Worm (Caenorhabditis elegans) whole organism, mixed stage, embryonic: ENCODE measurements around the gene C45G9.14.
"Not testable (repeated sequence)": the region's sequence is repeated elsewhere in the genome, so short reads cannot be mapped to it uniquely, and the experiment has no call there.

Experiments
- M03D4.4 ChIP-seq: sonication (generic microtip); optimal IDR thresholded peaks from 2 replicates; lab custom pipeline; 2017; ENCODE audit warnings: mild to moderate bottlenecking, missing genetic modification characterization, missing compliant biosample characterization
- blmp-1 ChIP-seq: fragments of 150-350 bp; optimal IDR thresholded peaks from 2 replicates; lab custom pipeline; 2014; ENCODE audit warnings: missing biosample characterization, missing genetic modification characterization
- ceh-39 ChIP-seq: fragments of 150-350 bp; optimal IDR thresholded peaks from 2 replicates; lab custom pipeline; 2014; ENCODE audit warnings: missing biosample characterization, missing genetic modification characterization
- ceh-43 ChIP-seq: fragments of 200-800 bp; sonication (Bioruptor generic); optimal IDR thresholded peaks from 2 replicates; lab custom pipeline; 2018; ENCODE audit warnings: mild to moderate bottlenecking, missing genetic modification characterization, moderate library complexity, missing compliant biosample characterization
- ceh-83 ChIP-seq: fragments of 200-800 bp; sonication (Bioruptor generic); optimal IDR thresholded peaks from 2 replicates; lab custom pipeline; 2018; ENCODE audit warnings: mild to moderate bottlenecking, missing genetic modification characterization, missing compliant biosample characterization
- ces-1 ChIP-seq: fragments of 150-350 bp; optimal IDR thresholded peaks from 2 replicates; lab custom pipeline; 2014; ENCODE audit warnings: missing biosample characterization, missing genetic modification reagents, missing genetic modification characterization
- cnd-1 ChIP-seq: fragments of 200-800 bp; sonication (Bioruptor generic); optimal IDR thresholded peaks from 2 replicates; lab custom pipeline; 2018; ENCODE audit warnings: mild to moderate bottlenecking, missing genetic modification characterization, missing compliant biosample characterization
- drap-1 ChIP-seq: fragments of 200-800 bp; sonication (Bioruptor generic); optimal IDR thresholded peaks from 3 replicates; lab custom pipeline; 2018; ENCODE audit warnings: mild to moderate bottlenecking, missing genetic modification characterization, missing compliant biosample characterization
- elt-3 ChIP-seq: fragments of 150-350 bp; optimal IDR thresholded peaks from 2 replicates; lab custom pipeline; 2014; ENCODE audit warnings: missing biosample characterization, missing genetic modification characterization
- flh-1 ChIP-seq: fragments of 200-800 bp; sonication (Bioruptor generic); optimal IDR thresholded peaks from 2 replicates; lab custom pipeline; 2018; ENCODE audit warnings: mild to moderate bottlenecking, missing genetic modification characterization, moderate library complexity, missing compliant biosample characterization
- ham-2 ChIP-seq: fragments of 200-800 bp; sonication (Bioruptor generic); optimal IDR thresholded peaks from 2 replicates; lab custom pipeline; 2018; ENCODE audit warnings: mild to moderate bottlenecking, missing genetic modification characterization, missing compliant biosample characterization
- hlh-1 ChIP-seq: fragments of 150-350 bp; optimal IDR thresholded peaks from 2 replicates; lab custom pipeline; 2014; ENCODE audit warnings: missing biosample characterization, missing genetic modification reagents, missing genetic modification characterization
- lin-13 ChIP-seq: fragments of 150-350 bp; optimal IDR thresholded peaks from 2 replicates; lab custom pipeline; 2014; ENCODE audit warnings: missing biosample characterization, missing genetic modification characterization
- lin-32 ChIP-seq: fragments of 200-800 bp; sonication (Bioruptor generic); optimal IDR thresholded peaks from 2 replicates; lab custom pipeline; 2018; ENCODE audit warnings: mild to moderate bottlenecking, missing genetic modification characterization, missing compliant biosample characterization
- lsy-2 ChIP-seq: fragments of 150-350 bp; optimal IDR thresholded peaks from 2 replicates; lab custom pipeline; 2014; ENCODE audit warnings: missing biosample characterization, missing genetic modification characterization
- mab-5 ChIP-seq: fragments of 150-350 bp; optimal IDR thresholded peaks from 2 replicates; lab custom pipeline; 2014; ENCODE audit warnings: missing biosample characterization, missing genetic modification characterization
- mep-1 ChIP-seq: fragments of 150-350 bp; optimal IDR thresholded peaks from 2 replicates; lab custom pipeline; 2017; ENCODE audit warnings: missing biosample characterization, missing genetic modification reagents, missing genetic modification characterization, inconsistent platforms
- mls-2 ChIP-seq: sonication (generic microtip); optimal IDR thresholded peaks from 2 replicates; lab custom pipeline; 2016; ENCODE audit warnings: mild to moderate bottlenecking, missing genetic modification characterization, moderate library complexity, missing compliant biosample characterization
- nhr-12 ChIP-seq: fragments of 150-350 bp; optimal IDR thresholded peaks from 2 replicates; lab custom pipeline; 2014; ENCODE audit warnings: missing biosample characterization, missing genetic modification characterization
- nhr-2 ChIP-seq: fragments of 150-350 bp; optimal IDR thresholded peaks from 2 replicates; lab custom pipeline; 2014; ENCODE audit warnings: missing biosample characterization, missing genetic modification characterization
- nhr-237 ChIP-seq: fragments of 150-350 bp; optimal IDR thresholded peaks from 2 replicates; lab custom pipeline; 2014; ENCODE audit warnings: missing biosample characterization, missing genetic modification characterization
- nhr-28 ChIP-seq: fragments of 150-350 bp; optimal IDR thresholded peaks from 2 replicates; lab custom pipeline; 2014; ENCODE audit warnings: missing biosample characterization, missing genetic modification characterization
- pha-4 ChIP-seq: fragments of 150-350 bp; optimal IDR thresholded peaks from 2 replicates; lab custom pipeline; 2018; ENCODE audit warnings: missing biosample characterization, missing genetic modification reagents, missing genetic modification characterization
- sem-2 ChIP-seq: fragments of 200-800 bp; sonication (Bioruptor generic); optimal IDR thresholded peaks from 2 replicates; lab custom pipeline; 2018; ENCODE audit warnings: mild to moderate bottlenecking, missing genetic modification characterization, missing compliant biosample characterization
- snpc-4 ChIP-seq: fragments of 150-350 bp; optimal IDR thresholded peaks from 2 replicates; lab custom pipeline; 2014; ENCODE audit warnings: missing biosample characterization, missing genetic modification characterization
- sptf-1 ChIP-seq: sonication (generic microtip); optimal IDR thresholded peaks from 2 replicates; lab custom pipeline; 2017; ENCODE audit warnings: mild to moderate bottlenecking, missing genetic modification characterization, moderate library complexity, missing compliant biosample characterization
- tbx-8 ChIP-seq: fragments of 200-800 bp; sonication (Bioruptor generic); optimal IDR thresholded peaks from 2 replicates; lab custom pipeline; 2018; ENCODE audit warnings: mild to moderate bottlenecking, missing genetic modification characterization, moderate library complexity, missing compliant biosample characterization
- unc-120 ChIP-seq: sonication (generic microtip); optimal IDR thresholded peaks from 2 replicates; lab custom pipeline; 2017; ENCODE audit warnings: missing genetic modification characterization, missing compliant biosample characterization; ENCODE audit not compliant: poor library complexity, severe bottlenecking
- unc-39 ChIP-seq: fragments of 150-350 bp; optimal IDR thresholded peaks from 2 replicates; lab custom pipeline; 2014; ENCODE audit warnings: missing biosample characterization, missing genetic modification characterization
- unc-62 ChIP-seq: fragments of 150-350 bp; optimal IDR thresholded peaks from 2 replicates; lab custom pipeline; 2014; ENCODE audit warnings: missing biosample characterization, missing genetic modification reagents, missing genetic modification characterization
- zip-8 ChIP-seq: fragments of 150-350 bp; optimal IDR thresholded peaks from 2 replicates; lab custom pipeline; 2014; ENCODE audit warnings: missing biosample characterization, missing genetic modification characterization
- ztf-11 ChIP-seq: fragments of 150-350 bp; optimal IDR thresholded peaks from 2 replicates; lab custom pipeline; 2014; ENCODE audit warnings: missing biosample characterization, missing genetic modification characterization

C45G9.14 gene

DNA sequence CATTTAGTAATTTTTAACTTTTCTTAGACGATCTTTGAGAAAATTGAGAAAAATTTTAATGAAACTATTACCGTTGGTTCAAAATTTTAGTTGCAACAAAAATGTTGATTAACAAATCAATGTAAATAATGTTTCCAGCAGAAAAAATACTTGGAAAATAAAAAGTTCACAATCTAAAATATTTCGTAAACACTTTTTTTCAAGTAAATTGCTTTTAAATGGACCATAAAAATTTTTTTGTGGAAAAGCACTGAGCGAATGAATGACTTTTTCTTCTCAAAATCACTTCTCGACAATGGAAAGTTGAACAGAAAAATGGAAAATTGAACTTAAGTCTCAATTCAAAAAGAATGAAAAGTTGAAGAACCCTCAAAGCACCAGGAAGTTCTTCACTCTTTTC lies 8.7 kb downstream of the C45G9.14 start, which contains the start of gene C45G9.8:
Gene C45G9.8 (minus strand): TSS at position 101 of the 400 bp plus-strand sequence.
- no peak for TF ChIP-seq hlh-1
- no peak for TF ChIP-seq ceh-83 (GFP tag; lab: Kevin White, UChicago)
- no peak for TF ChIP-seq cnd-1
- TF ChIP-seq nhr-12: no peak
- no peak for TF ChIP-seq M03D4.4 (tag; lab: Kevin White, UChicago)
- no peak for TF ChIP-seq elt-3 (tag; lab: Kevin White, UChicago)
- TF ChIP-seq unc-39 (tag; lab: Kevin White, UChicago): no peak
- TF ChIP-seq flh-1 (GFP tag; lab: Kevin White, UChicago): no peak
- no peak for TF ChIP-seq snpc-4 (tag; lab: Kevin White, UChicago)
- TF ChIP-seq lin-32 (GFP tag; lab: Kevin White, UChicago): no peak
- TF ChIP-seq pha-4 (tag; lab: Kevin White, UChicago): no peak
- TF ChIP-seq blmp-1 (tag; lab: Kevin White, UChicago): no peak
- TF ChIP-seq ceh-43: no peak
- TF ChIP-seq lin-13 (tag; lab: Kevin White, UChicago): no peak
- no peak for TF ChIP-seq ztf-11 (tag; lab: Kevin White, UChicago)
- TF ChIP-seq mls-2 (tag; lab: Kevin White, UChicago): no peak
- TF ChIP-seq lsy-2 (tag; lab: Kevin White, UChicago): no peak
- no peak for TF ChIP-seq nhr-237 (tag; lab: Kevin White, UChicago)
- TF ChIP-seq, all 35 proteins: peak for 0

DNA sequence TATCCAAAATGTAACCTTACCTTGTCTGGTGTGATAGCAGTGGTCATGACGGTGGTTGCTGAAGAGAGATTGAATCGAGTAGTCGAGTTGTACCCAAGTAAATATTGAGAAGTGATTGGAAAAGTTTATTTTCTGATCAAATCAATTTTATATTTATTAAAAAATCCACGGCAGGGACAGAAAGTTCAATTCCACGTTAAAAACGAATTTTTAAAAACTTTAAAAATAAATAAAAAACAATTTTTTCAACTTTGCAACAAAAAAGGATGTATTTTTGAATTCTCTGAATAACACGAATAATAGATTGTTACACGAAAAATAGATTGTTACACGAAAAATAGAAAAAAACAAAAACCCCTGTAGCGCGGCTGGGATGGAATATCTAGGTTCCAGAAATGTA lies 10.9 kb downstream of the C45G9.14 start, which contains the start of gene C45G9.9:
Gene C45G9.9 (minus strand): TSS at position 101 of the 400 bp plus-strand sequence.
- TF ChIP-seq nhr-12; ceh-39 (tag; lab: Kevin White, UChicago); ceh-43: not testable (repeated sequence)
- TF ChIP-seq, all 35 proteins: peak for 0; not testable (repeated sequence) for 35

DNA sequence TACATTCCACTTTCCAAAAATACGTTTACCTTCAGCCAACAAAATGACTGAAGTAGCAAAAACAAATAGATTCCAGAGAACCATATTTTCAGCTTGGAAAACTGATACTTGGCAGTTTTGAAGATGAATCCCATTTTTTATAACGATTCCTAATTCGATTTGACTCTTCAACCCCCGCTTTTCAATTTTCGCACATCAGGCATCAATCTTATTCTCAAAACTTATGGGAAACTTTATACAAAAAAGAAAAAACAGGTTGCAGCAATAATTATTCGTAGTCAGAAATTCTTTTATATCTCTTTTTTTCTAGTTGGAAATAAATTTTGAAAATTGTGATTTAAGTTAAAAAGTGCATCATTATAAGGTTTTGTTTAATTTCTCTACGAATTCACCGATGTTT lies 17.0 kb downstream of the C45G9.14 start, which contains the start of gene C45G9.10:
Gene C45G9.10 (minus strand): TSS at position 101 of the 400 bp plus-strand sequence.
- TF ChIP-seq sem-2 (GFP tag; lab: Kevin White, UChicago) (no peak), tbx-8 (no peak), flh-1 (GFP tag; lab: Kevin White, UChicago) (no peak), drap-1 (GFP tag; lab: Kevin White, UChicago) (no peak), ham-2 (GFP tag; lab: Kevin White, UChicago) (no peak), nhr-12 (no peak), ztf-11 (tag; lab: Kevin White, UChicago) (no peak), unc-62 (GFP tag; lab: Kevin White, UChicago) (no peak)

DNA sequence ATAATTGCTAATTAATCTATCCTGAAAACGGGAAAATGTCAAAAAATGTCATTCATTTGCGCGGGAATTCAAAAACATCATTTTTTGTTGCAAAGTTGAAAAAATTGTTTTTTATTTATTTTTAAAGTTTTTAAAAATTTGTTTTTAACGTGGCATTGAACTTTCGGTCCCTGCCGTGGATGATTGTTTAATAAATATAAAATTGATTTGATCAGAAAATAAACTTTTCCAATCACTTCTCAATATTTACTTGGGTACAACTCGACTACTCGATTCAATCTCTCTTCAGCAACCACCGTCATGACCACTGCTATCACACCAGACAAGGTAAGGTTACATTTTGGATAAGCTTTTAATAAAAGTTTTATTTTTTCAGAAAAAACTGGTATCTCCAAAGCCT lies 17.6 kb downstream of the C45G9.14 start, which contains the start of gene C45G9.4:
Gene C45G9.4 (plus strand): TSS at position 301 of the 400 bp plus-strand sequence.
- TF ChIP-seq ces-1 (GFP tag; lab: Kevin White, UChicago); M03D4.4 (tag; lab: Kevin White, UChicago); lsy-2 (tag; lab: Kevin White, UChicago): not testable (repeated sequence)
- TF ChIP-seq, all 35 proteins: peak for 0; not testable (repeated sequence) for 35

DNA sequence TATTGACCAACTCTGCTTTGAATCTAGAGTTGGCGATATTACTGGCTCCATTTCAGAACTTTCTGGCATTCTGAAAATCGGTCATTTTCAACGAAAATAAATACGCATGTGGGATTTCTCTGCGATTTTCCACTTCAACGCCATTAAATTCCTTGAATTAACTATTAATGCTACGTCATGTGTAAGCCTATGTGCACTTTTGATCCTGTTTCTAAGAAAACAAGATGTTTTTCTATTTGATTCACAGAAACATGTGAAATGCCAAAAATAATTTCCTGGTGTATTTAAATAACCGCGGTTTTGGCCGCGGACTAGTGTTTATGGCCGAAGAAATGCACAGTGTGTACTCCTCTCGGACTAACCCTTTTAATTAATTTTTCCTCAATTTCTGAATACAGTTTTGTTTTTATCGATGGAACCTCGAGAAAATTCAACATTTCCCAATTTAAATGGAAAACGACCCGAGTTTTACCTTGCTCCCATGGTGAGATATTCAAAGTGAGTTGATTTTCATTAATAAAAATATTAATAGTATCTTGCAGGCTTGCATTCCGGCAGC lies 23.9 kb downstream of the C45G9.14 start, which contains the start of the genes C45G9.11 and C45G9.2:
Gene C45G9.11 (minus strand): TSS at position 51 of the 559 bp plus-strand sequence.
Gene C45G9.2 (plus strand): TSS at position 392 of the 559 bp plus-strand sequence.
- TF ChIP-seq unc-39 (tag; lab: Kevin White, UChicago): no peak
- TF ChIP-seq ceh-43: no peak
- TF ChIP-seq drap-1 (GFP tag; lab: Kevin White, UChicago): no peak
- TF ChIP-seq mls-2 (tag; lab: Kevin White, UChicago): no peak
- no peak for TF ChIP-seq tbx-8
- TF ChIP-seq ces-1 (GFP tag; lab: Kevin White, UChicago): peak; percentile 82
- no peak for TF ChIP-seq ceh-39 (tag; lab: Kevin White, UChicago)
- peak; percentile 59 for TF ChIP-seq mep-1
- no peak for TF ChIP-seq snpc-4 (tag; lab: Kevin White, UChicago)
- no peak for TF ChIP-seq lin-13 (tag; lab: Kevin White, UChicago)
- TF ChIP-seq ceh-83 (GFP tag; lab: Kevin White, UChicago): peak; percentile 36
- peak; percentile 39 for TF ChIP-seq lin-32 (GFP tag; lab: Kevin White, UChicago)
- TF ChIP-seq unc-62 (GFP tag; lab: Kevin White, UChicago): no peak
- TF ChIP-seq hlh-1: peak; percentile 16

DNA sequence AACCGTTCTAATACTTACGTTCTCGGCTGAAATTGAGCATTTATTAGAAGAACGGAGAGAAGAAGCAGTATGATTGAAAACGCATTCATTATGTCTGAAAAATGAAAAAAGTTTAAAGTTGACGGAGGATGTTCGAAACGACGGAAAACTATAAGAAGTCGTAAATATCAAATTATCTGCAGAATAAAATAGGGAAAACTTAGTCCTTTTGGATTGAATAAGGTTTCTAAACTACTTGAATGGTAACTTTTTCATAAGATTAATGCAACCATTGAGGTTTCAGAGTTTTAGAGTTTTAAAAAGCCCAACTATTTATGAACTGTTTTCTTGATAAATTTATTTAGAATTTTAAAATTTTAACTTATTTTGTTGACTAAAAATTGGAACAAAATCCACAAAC lies 26.7 kb downstream of the C45G9.14 start, which contains the start of gene C45G9.12:
Gene C45G9.12 (minus strand): TSS at position 101 of the 400 bp plus-strand sequence.
- TF ChIP-seq mab-5: no peak
- TF ChIP-seq tbx-8: no peak
- no peak for TF ChIP-seq nhr-2
- no peak for TF ChIP-seq flh-1 (GFP tag; lab: Kevin White, UChicago)
- no peak for TF ChIP-seq elt-3 (tag; lab: Kevin White, UChicago)
- TF ChIP-seq mep-1: no peak
- no peak for TF ChIP-seq unc-120 (tag; lab: Kevin White, UChicago)
- no peak for TF ChIP-seq M03D4.4 (tag; lab: Kevin White, UChicago)
- TF ChIP-seq nhr-237 (tag; lab: Kevin White, UChicago): no peak
- no peak for TF ChIP-seq lsy-2 (tag; lab: Kevin White, UChicago)
- TF ChIP-seq lin-13 (tag; lab: Kevin White, UChicago): no peak
- TF ChIP-seq hlh-1: no peak
- TF ChIP-seq zip-8: no peak
- TF ChIP-seq ceh-39 (tag; lab: Kevin White, UChicago): no peak
- no peak for TF ChIP-seq nhr-28
- no peak for TF ChIP-seq drap-1 (GFP tag; lab: Kevin White, UChicago)
- no peak for TF ChIP-seq sptf-1 (tag; lab: Kevin White, UChicago)
